Fruit fly (Drosophila melanogaster): ENCODE measurements around the gene CG11843.

CG11843 gene

DNA sequence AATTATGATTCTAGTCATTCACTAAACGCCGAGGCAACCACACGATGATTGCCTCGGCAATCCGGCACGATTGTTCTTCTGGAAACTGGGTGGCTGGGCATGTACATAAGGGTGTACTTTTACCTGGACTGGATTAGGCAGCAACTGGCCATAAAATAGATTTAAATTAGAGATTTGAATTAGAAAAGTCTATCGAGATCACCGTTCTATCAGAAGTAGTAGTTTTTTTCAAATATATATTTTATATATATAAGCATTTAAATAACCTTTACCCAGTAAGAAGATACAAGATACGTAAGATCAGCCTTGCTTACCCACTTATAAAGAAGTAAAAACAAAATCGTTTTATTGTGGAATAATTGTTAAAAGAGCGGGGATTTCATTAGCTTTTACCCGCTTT lies at the start of gene CG11843:
CG11843 (plus strand) TSS at position 301 of the 400 bp plus-strand sequence.
- TF ChIP-seq CTCF (optimal IDR thresholded peaks at IDR 0.05) (no peak), CG8478 (optimal IDR thresholded peaks at IDR 0.05) (no peak)

DNA sequence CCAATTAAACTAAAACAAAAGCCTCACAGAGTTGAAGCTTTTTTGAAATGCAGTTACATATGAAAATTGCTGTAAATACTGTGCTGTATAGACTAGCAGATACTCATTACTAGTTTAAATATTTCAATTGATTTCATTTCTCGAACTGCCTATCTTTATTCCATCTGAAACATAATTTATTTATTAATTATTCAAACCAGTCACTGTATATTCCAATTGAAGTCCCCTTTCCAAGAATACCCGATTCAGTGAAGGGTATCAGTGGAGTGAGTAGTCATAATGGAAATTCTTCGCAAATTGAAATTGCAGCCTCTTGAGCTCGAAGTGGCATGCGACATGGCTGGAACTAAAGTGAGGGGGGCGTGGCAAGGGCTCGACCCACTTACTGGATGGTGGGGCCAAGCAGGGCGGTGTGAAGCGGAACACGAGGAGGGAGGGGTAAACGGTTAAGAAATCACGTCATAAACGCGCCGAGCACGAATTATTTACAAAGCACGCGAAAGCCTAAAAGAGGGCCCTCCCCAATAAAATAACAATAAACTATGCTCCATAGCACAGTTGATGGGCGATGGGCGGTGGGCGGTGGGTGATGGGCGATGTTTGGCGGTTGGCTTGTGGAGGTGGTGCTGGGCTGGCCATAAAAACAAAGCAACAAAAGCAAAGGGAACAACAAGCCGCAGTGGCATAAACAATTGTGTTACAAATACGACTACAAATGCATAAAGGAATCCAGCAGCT lies 49.1 kb upstream of the CG11843 start:
- no peak for TF ChIP-seq CTCF (optimal IDR thresholded peaks at IDR 0.05)
- TF ChIP-seq CG8478 (optimal IDR thresholded peaks at IDR 0.05): no peak

dm6 chr3R:29005622-29006018 lies 48.5 kb upstream of the CG11843 start:
- no peak for TF ChIP-seq CTCF (optimal IDR thresholded peaks at IDR 0.05)
- TF ChIP-seq CG8478 (optimal IDR thresholded peaks at IDR 0.05): no peak

dm6 chr3R:29011144-29011543 lies 43.0 kb upstream of the CG11843 start:
- no peak for TF ChIP-seq CTCF (optimal IDR thresholded peaks at IDR 0.05)
- no peak for TF ChIP-seq CG8478 (optimal IDR thresholded peaks at IDR 0.05)

- no peak for TF ChIP-seq CG8478 (optimal IDR thresholded peaks at IDR 0.05)
Observed at dm6 chr3R:29020366-29020765, 33.8 kb upstream of the CG11843 start, which contains the start of gene wat. TSS of gene wat (minus strand) at chr3R:29020406.

- TF ChIP-seq CG8478 (optimal IDR thresholded peaks at IDR 0.05) (no peak), CTCF (optimal IDR thresholded peaks at IDR 0.05) (no peak)
Observed at dm6 chr3R:29024671-29025070, 29.5 kb upstream of the CG11843 start, which contains the start of gene CG14518. TSS of gene CG14518 (plus strand) at chr3R:29024971.

DNA sequence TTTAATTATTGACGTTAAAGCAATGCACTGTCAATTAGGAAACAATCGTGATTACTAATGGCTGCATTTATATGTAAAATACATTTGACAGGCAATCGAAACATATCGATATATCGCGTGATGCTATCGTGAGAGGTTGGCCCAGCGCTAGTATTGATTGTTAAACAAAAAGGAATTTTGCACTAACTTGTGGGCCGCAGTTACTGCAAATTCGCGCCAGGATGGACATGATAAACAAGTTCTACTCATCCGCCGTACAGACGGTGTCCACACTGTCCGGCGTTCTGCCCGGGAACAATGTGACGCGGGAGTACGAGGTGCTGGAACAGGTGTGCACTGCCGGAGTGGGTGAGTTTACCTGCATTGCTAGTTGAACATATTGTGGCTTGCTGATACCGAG lies 27.0 kb upstream of the CG11843 start, which contains the start of the genes eIF4E6 and CG1951:
eIF4E6 (minus strand) TSS at position 53 of the 400 bp plus-strand sequence.
CG1951 (plus strand) TSS at position 115 of the 400 bp plus-strand sequence.
- TF ChIP-seq CG8478 (optimal IDR thresholded peaks at IDR 0.05): no peak
- peak in 1 of 2 experiments; percentile 39 for TF ChIP-seq CTCF (optimal IDR thresholded peaks at IDR 0.05)

dm6 chr3R:29032542-29032941 lies 21.6 kb upstream of the CG11843 start, which contains the start of gene Ssl2:
TSS of gene Ssl2 (minus strand) at chr3R:29032642.
- TF ChIP-seq CTCF (optimal IDR thresholded peaks at IDR 0.05): no peak
- TF ChIP-seq CG8478 (optimal IDR thresholded peaks at IDR 0.05): no peak

dm6 chr3R:29033909-29034629 lies 20.1 kb upstream of the CG11843 start, which contains the start of the genes beta4GalNAcTB and Cpsf100:
TSS of gene beta4GalNAcTB (minus strand) at chr3R:29034008.
TSS of gene Cpsf100 (plus strand) at chr3R:29034573.
- TF ChIP-seq CTCF (optimal IDR thresholded peaks at IDR 0.05) (no peak), CG8478 (optimal IDR thresholded peaks at IDR 0.05) (no peak)

DNA sequence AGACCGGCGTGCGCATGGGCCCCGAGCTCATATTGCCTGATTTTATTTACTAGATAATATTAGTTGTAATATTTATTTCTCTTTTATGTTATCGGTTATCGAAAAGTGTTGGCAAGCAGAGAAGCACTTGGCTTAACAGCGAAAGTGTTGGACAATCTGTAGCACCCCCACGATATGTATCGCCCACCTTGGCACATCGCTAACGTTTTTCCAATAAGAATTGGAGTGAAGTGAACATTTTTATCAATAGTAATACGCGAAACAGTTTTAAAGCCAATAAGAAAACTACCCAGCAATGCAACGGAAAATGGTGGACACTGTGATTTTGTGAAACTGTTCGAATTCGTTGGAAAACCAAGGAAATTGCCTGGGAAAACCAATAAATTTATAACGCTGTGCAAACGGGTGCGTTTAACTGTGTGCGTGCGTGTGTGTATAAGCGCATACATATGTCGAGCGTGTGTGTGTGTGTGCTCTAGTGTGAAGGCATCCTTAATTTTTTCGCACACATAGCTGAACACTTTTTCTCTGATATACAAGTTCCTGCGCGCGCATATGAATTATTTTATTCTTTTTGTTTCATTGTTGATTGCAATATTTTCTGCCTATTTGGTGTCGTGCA lies 15.1 kb upstream of the CG11843 start, which contains the start of the genes Slu7 and Pkc98E:
Slu7 (minus strand) TSS at position 112 of the 622 bp plus-strand sequence.
Pkc98E (plus strand) TSS at position 197 of the 622 bp plus-strand sequence.
- no peak for TF ChIP-seq CG8478 (optimal IDR thresholded peaks at IDR 0.05)

dm6 chr3R:29039704-29040430 lies 14.3 kb upstream of the CG11843 start:
- TF ChIP-seq CG8478 (optimal IDR thresholded peaks at IDR 0.05) (no peak), CTCF (optimal IDR thresholded peaks at IDR 0.05) (no peak)

dm6 chr3R:29040526-29041195 lies 13.5 kb upstream of the CG11843 start:
- TF ChIP-seq CG8478 (optimal IDR thresholded peaks at IDR 0.05) (no peak), CTCF (optimal IDR thresholded peaks at IDR 0.05) (no peak)

dm6 chr3R:29049055-29049722 lies 5.0 kb upstream of the CG11843 start, which contains the start of gene CG11837:
TSS of gene CG11837 (plus strand) at chr3R:29049493.
- TF ChIP-seq CTCF (optimal IDR thresholded peaks at IDR 0.05) (no peak), CG8478 (optimal IDR thresholded peaks at IDR 0.05) (no peak)

All from S2 (cell line).